Worm (Caenorhabditis elegans) whole organism, mixed stage, embryonic: ENCODE data around the gene C08B6.8.

Experiments used
- elt-1 ChIP-seq: sonication (generic microtip); optimal IDR thresholded peaks from 2 replicates; lab custom pipeline; 2017; ENCODE audit warnings: missing genetic modification characterization, mild to moderate bottlenecking, missing compliant biosample characterization, antibody characterized with exemption, moderate library complexity, borderline replicate concordance; ENCODE audit not compliant: insufficient read depth
- lin-13 ChIP-seq: fragments of 150-350 bp; optimal IDR thresholded peaks from 2 replicates; lab custom pipeline; 2014; ENCODE audit warnings: missing biosample characterization, missing genetic modification characterization
- nhr-12 ChIP-seq: fragments of 150-350 bp; optimal IDR thresholded peaks from 2 replicates; lab custom pipeline; 2014; ENCODE audit warnings: missing biosample characterization, missing genetic modification characterization
- nhr-237 ChIP-seq: fragments of 150-350 bp; optimal IDR thresholded peaks from 2 replicates; lab custom pipeline; 2014; ENCODE audit warnings: missing biosample characterization, missing genetic modification characterization
- nhr-28 ChIP-seq: fragments of 150-350 bp; optimal IDR thresholded peaks from 2 replicates; lab custom pipeline; 2014; ENCODE audit warnings: missing biosample characterization, missing genetic modification characterization

DNA sequence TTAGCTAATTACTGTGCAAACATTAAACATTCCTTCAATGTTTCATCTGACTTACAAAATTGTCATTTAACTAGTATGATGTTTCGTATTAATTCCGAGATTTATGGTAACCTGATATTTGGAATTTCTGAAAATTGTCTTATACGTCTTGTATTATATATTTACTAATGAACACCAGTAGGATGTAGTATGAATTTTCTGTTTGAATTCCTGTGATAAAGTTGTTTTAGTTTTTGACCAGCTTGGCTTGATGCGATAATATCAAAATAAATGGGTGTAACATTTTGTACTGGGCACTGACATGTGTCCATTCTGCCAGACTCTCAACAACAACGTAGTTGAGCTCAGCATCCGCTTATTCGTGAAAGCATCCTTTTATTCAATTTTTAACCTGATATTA, 49.6 kb upstream of the C08B6.8 start, which contains the start of gene R04B5.6:
- TF ChIP-seq nhr-237 (tag; lab: Kevin White, UChicago) (no peak), elt-1 (no peak), nhr-12 (tag; lab: Kevin White, UChicago) (no peak), nhr-28 (no peak), lin-13 (tag; lab: Kevin White, UChicago) (no peak)
